Worm (Caenorhabditis elegans) whole organism, young adult: ENCODE measurements around the gene Y105C5B.18.
A peak's percentile ranks its signal among the peaks of the same experiment; 100 is the strongest.

ENCODE experiments used
- B0019.2 ChIP-seq: fragments of 200-800 bp; sonication (Bioruptor generic); conservative IDR thresholded peaks from 2 replicates; pipeline ENCODE4 v1.3.6; 2022; ENCODE audit warnings: missing genetic modification reagents, missing genetic modification characterization, missing compliant biosample characterization
- F23B12.7 ChIP-seq: sonication (generic microtip); optimal IDR thresholded peaks from 2 replicates; lab custom pipeline; 2017; ENCODE audit warnings: missing genetic modification characterization, mild to moderate bottlenecking, missing compliant biosample characterization, antibody characterized with exemption, moderate library complexity; ENCODE audit not compliant: insufficient read depth
- F37B4.10 ChIP-seq: fragments of 200-800 bp; sonication (Bioruptor generic); IDR thresholded peaks from 2 replicates; pipeline ENCODE4 v1.3.6; 2022; ENCODE audit warnings: missing genetic modification characterization, missing compliant biosample characterization
- F52B5.7 ChIP-seq: sonication (generic microtip); optimal IDR thresholded peaks from 2 replicates; lab custom pipeline; 2016; ENCODE audit warnings: mild to moderate bottlenecking, missing genetic modification characterization, missing compliant biosample characterization
- K12H6.12 ChIP-seq: fragments of 200-800 bp; sonication (Bioruptor generic); optimal IDR thresholded peaks from 2 replicates; lab custom pipeline; 2018; ENCODE audit warnings: mild to moderate bottlenecking, missing genetic modification characterization, missing compliant biosample characterization
- Y95B8A.8 ChIP-seq: fragments of 200-800 bp; sonication (Bioruptor generic); IDR thresholded peaks from 2 replicates; pipeline ENCODE4 v1.3.6; 2022; ENCODE audit warnings: missing genetic modification reagents, missing genetic modification characterization, missing compliant biosample characterization
- attf-6 ChIP-seq: fragments of 200-800 bp; sonication (Bioruptor generic); IDR thresholded peaks from 2 replicates; pipeline ENCODE4 v1.3.6; 2022; ENCODE audit warnings: missing genetic modification reagents, missing genetic modification characterization, missing compliant biosample characterization
- ceh-100 ChIP-seq: fragments of 200-800 bp; sonication (Bioruptor generic); IDR thresholded peaks from 2 replicates; pipeline ENCODE4 v1.3.6; 2022; ENCODE audit warnings: missing genetic modification reagents, missing genetic modification characterization, missing compliant biosample characterization
- ceh-27 ChIP-seq: fragments of 200-800 bp; sonication (Bioruptor generic); optimal IDR thresholded peaks from 2 replicates; lab custom pipeline; 2018; ENCODE audit warnings: mild to moderate bottlenecking, missing genetic modification characterization, moderate library complexity, missing compliant biosample characterization
- ceh-40 ChIP-seq: fragments of 200-800 bp; sonication (Bioruptor generic); IDR thresholded peaks from 2 replicates; pipeline ENCODE4 v1.3.6; 2022; ENCODE audit warnings: missing genetic modification characterization, missing compliant biosample characterization
- ceh-91 ChIP-seq: fragments of 200-800 bp; sonication (Bioruptor generic); IDR thresholded peaks from 2 replicates; pipeline ENCODE4 v1.3.6; 2022; ENCODE audit warnings: missing genetic modification reagents, missing genetic modification characterization, missing compliant biosample characterization
- die-1 ChIP-seq: sonication (generic microtip); optimal IDR thresholded peaks from 2 replicates; lab custom pipeline; 2016; ENCODE audit warnings: missing genotype, mild to moderate bottlenecking, missing genetic modification characterization, missing compliant biosample characterization
- dpff-1 ChIP-seq: sonication (generic microtip); optimal IDR thresholded peaks from 2 replicates; lab custom pipeline; 2017; ENCODE audit warnings: mild to moderate bottlenecking, missing genetic modification characterization, missing compliant biosample characterization
- hlh-26 ChIP-seq: fragments of 200-800 bp; sonication (Bioruptor generic); conservative IDR thresholded peaks from 2 replicates; pipeline ENCODE4 v1.3.6; 2022; ENCODE audit warnings: missing genetic modification reagents, missing genetic modification characterization, missing compliant biosample characterization
- hmg-1.2 ChIP-seq: fragments of 200-800 bp; sonication (Bioruptor generic); IDR thresholded peaks from 2 replicates; pipeline ENCODE4 v1.3.6; 2022; ENCODE audit warnings: missing genetic modification reagents, missing genetic modification characterization, missing compliant biosample characterization
- let-607 ChIP-seq, 2 experiments: fragments of 200-800 bp in 1 of 2; sonication (Bioruptor generic) in 1 of 2; sonication (generic microtip) in 1 of 2; optimal IDR thresholded peaks; 2 replicates each; lab custom pipeline; 2016 to 2018; ENCODE audit warnings: mild to moderate bottlenecking in 2 of 2, missing compliant biosample characterization in 2 of 2, missing genetic modification characterization in 2 of 2, moderate library complexity in 2 of 2, missing genotype in 1 of 2
- madf-10 ChIP-seq: sonication (generic microtip); optimal IDR thresholded peaks from 2 replicates; lab custom pipeline; 2016; ENCODE audit warnings: mild to moderate bottlenecking, missing genetic modification characterization, missing compliant biosample characterization
- madf-6 ChIP-seq: fragments of 200-800 bp; sonication (Bioruptor generic); IDR thresholded peaks from 2 replicates; pipeline ENCODE4 v1.3.6; 2022; ENCODE audit warnings: missing genetic modification reagents, missing genetic modification characterization, missing compliant biosample characterization
- mel-28 ChIP-seq: sonication (generic microtip); optimal IDR thresholded peaks from 2 replicates; lab custom pipeline; 2016; ENCODE audit warnings: borderline replicate concordance, mild to moderate bottlenecking, missing genetic modification characterization, missing compliant biosample characterization
- nfyb-1 ChIP-seq: fragments of 200-800 bp; sonication (Bioruptor generic); IDR thresholded peaks from 2 replicates; pipeline ENCODE4 v1.3.6; 2022; ENCODE audit warnings: missing genetic modification reagents, missing genetic modification characterization, missing compliant biosample characterization
- pbrm-1 ChIP-seq: fragments of 200-800 bp; sonication (Bioruptor generic); IDR thresholded peaks from 2 replicates; pipeline ENCODE4 v1.3.6; 2022; ENCODE audit warnings: missing genetic modification reagents, missing genetic modification characterization, missing compliant biosample characterization
- rcor-1 ChIP-seq: fragments of 200-800 bp; sonication (Bioruptor generic); IDR thresholded peaks from 2 replicates; pipeline ENCODE4 v1.3.6; 2022; ENCODE audit warnings: missing genetic modification reagents, missing genetic modification characterization, missing compliant biosample characterization
- sdz-38 ChIP-seq: sonication (generic microtip); optimal IDR thresholded peaks from 2 replicates; lab custom pipeline; 2016; ENCODE audit warnings: missing genotype, missing genetic modification characterization, missing compliant biosample characterization
- sea-2 ChIP-seq: fragments of 200-800 bp; sonication (Bioruptor generic); IDR thresholded peaks from 2 replicates; pipeline ENCODE4 v1.3.6; 2022; ENCODE audit warnings: missing genetic modification characterization, missing compliant biosample characterization
- snpc-1.1 ChIP-seq: sonication (generic microtip); optimal IDR thresholded peaks from 2 replicates; lab custom pipeline; 2017; ENCODE audit warnings: missing genetic modification characterization, mild to moderate bottlenecking, missing compliant biosample characterization, antibody characterized with exemption, moderate library complexity, missing genotype, missing genetic modification reagents; ENCODE audit not compliant: insufficient read depth
- snpc-1.3 ChIP-seq: sonication (generic microtip); optimal IDR thresholded peaks from 2 replicates; lab custom pipeline; 2017; ENCODE audit warnings: missing genetic modification characterization, mild to moderate bottlenecking, missing compliant biosample characterization, antibody characterized with exemption, moderate library complexity, missing genotype, missing genetic modification reagents; ENCODE audit not compliant: insufficient read depth
- snpc-3.4 ChIP-seq: sonication (generic microtip); optimal IDR thresholded peaks from 2 replicates; lab custom pipeline; 2017; ENCODE audit warnings: missing genetic modification characterization, mild to moderate bottlenecking, missing compliant biosample characterization, antibody characterized with exemption, moderate library complexity, missing genotype, missing genetic modification reagents
- snpc-4 ChIP-seq, 5 experiments: fragments of 150-350 bp in 1 of 5; sonication (generic microtip) in 4 of 5; optimal IDR thresholded peaks; 2 replicates each; lab custom pipeline; 2014 to 2018; ENCODE audit warnings: missing genetic modification characterization in 5 of 5, missing biosample characterization in 3 of 5, antibody characterized with exemption in 2 of 5, mild to moderate bottlenecking in 2 of 5, missing compliant biosample characterization in 2 of 5, missing genotype in 2 of 5, moderate library complexity in 2 of 5, missing genetic modification reagents in 1 of 5
- somi-1 ChIP-seq: fragments of 200-800 bp; sonication (Bioruptor generic); optimal IDR thresholded peaks from 2 replicates; lab custom pipeline; 2018; ENCODE audit warnings: mild to moderate bottlenecking, missing genetic modification characterization, missing compliant biosample characterization
- sptf-2 ChIP-seq: fragments of 200-800 bp; sonication (Bioruptor generic); optimal IDR thresholded peaks from 2 replicates; lab custom pipeline; 2018; ENCODE audit warnings: mild to moderate bottlenecking, missing genetic modification characterization, missing compliant biosample characterization
- tbp1 ChIP-seq: fragments of 200-800 bp; sonication (Bioruptor generic); optimal IDR thresholded peaks from 2 replicates; lab custom pipeline; 2018; ENCODE audit warnings: mild to moderate bottlenecking, missing genetic modification characterization, missing compliant biosample characterization
- unc-130 ChIP-seq: sonication (generic microtip); optimal IDR thresholded peaks from 2 replicates; lab custom pipeline; 2016; ENCODE audit warnings: missing genetic modification reagents, missing genetic modification characterization, missing compliant biosample characterization
- unc-62 ChIP-seq: fragments of 150-350 bp; optimal IDR thresholded peaks from 2 replicates; lab custom pipeline; 2014; ENCODE audit warnings: missing biosample characterization, missing genetic modification reagents, missing genetic modification characterization
- zfh-2 ChIP-seq: fragments of 200-800 bp; sonication (Bioruptor generic); conservative IDR thresholded peaks from 2 replicates; pipeline ENCODE4 v1.3.6; 2022; ENCODE audit warnings: missing genetic modification reagents, missing genetic modification characterization, missing compliant biosample characterization
- zim-3 ChIP-seq: sonication (generic microtip); optimal IDR thresholded peaks from 2 replicates; lab custom pipeline; 2017; ENCODE audit warnings: mild to moderate bottlenecking, missing genetic modification characterization, moderate library complexity, missing compliant biosample characterization
- ztf-18 ChIP-seq: sonication (generic microtip); optimal IDR thresholded peaks from 2 replicates; lab custom pipeline; 2016; ENCODE audit warnings: missing genotype, mild to moderate bottlenecking, missing genetic modification characterization, missing compliant biosample characterization
- ztf-22 ChIP-seq: fragments of 200-800 bp; sonication (Bioruptor generic); optimal IDR thresholded peaks from 2 replicates; lab custom pipeline; 2018; ENCODE audit warnings: mild to moderate bottlenecking, missing genetic modification characterization, moderate library complexity, missing compliant biosample characterization

Gene Y105C5B.18

ce11 chrIV:15946507-15946906, 17.9 kb upstream of the Y105C5B.18 start, which contains the start of gene skr-10:
skr-10 (plus strand) TSS chrIV:15946807.
- TF ChIP-seq ceh-100 (GFP tag; lab: Robert Waterston, UW) = no peak
- no peak for TF ChIP-seq madf-10 (tag; lab: Kevin White, UChicago)
- no peak for TF ChIP-seq let-607 (tag; optimal IDR thresholded peaks at IDR 0.05; lab: Kevin White, UChicago)
- TF ChIP-seq ztf-18 = no peak
- no peak for TF ChIP-seq madf-6 (GFP tag; lab: Robert Waterston, UW)
- no peak for TF ChIP-seq nfyb-1 (GFP tag; lab: Robert Waterston, UW)
- no peak for TF ChIP-seq zim-3
- TF ChIP-seq tbp1 (GFP tag; lab: Kevin White, UChicago) = no peak
- no peak for TF ChIP-seq hlh-26
- TF ChIP-seq mel-28 = no peak
- no peak for TF ChIP-seq F37B4.10
- TF ChIP-seq ceh-40 (GFP tag; lab: Robert Waterston, UW) = no peak
- TF ChIP-seq ceh-27 (GFP tag; lab: Kevin White, UChicago) = no peak
- TF ChIP-seq ztf-22 = no peak
- no peak for TF ChIP-seq dpff-1 (tag; lab: Kevin White, UChicago)
- no peak for TF ChIP-seq somi-1 (GFP tag; lab: Kevin White, UChicago)
- no peak for TF ChIP-seq hmg-1.2 (GFP tag; lab: Robert Waterston, UW)
- no peak for TF ChIP-seq unc-130 (GFP tag; lab: Kevin White, UChicago)
- TF ChIP-seq ceh-91 (GFP tag; lab: Robert Waterston, UW) = no peak
- no peak for TF ChIP-seq B0019.2 (GFP tag; lab: Robert Waterston, UW)

DNA sequence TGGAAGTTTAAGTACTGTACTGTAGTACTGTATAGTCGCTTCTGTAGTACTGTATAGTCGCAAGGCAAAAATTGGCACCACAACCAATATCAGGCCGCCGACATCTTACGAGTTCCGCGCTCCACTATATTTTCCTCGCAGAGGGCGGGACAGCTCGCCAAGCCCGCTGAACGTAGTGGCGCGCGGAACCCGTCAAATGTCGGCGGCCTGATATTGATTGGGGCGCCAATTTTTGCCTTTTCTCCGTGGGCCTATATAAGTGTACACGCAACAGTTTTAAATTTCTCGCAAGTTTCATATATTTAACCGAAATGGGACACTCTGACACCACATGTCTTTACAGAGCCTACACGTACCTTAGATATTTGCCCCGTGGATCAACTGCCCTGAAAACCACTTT, 14.4 kb upstream of the Y105C5B.18 start:
- no peak for TF ChIP-seq snpc-1.3 (tag; lab: Kevin White, UChicago)
- peak; percentile 45; the same call in 1 of the 2 replicates for TF ChIP-seq rcor-1 (GFP tag; lab: Robert Waterston, UW)
- TF ChIP-seq K12H6.12 (tag; lab: Kevin White, UChicago) = no peak
- no peak for TF ChIP-seq die-1 (tag; lab: Kevin White, UChicago)
- TF ChIP-seq F52B5.7 (tag; lab: Kevin White, UChicago) = no peak
- peak; percentile 81 for TF ChIP-seq snpc-4 (GFP tag; optimal IDR thresholded peaks at IDR 0.05; lab: Kevin White, UChicago)
- peak; percentile 63 to 97 (median 83) for TF ChIP-seq snpc-4 (tag; optimal IDR thresholded peaks at IDR 0.05; lab: Kevin White, UChicago)
- peak; percentile 45; the same call in 1 of the 2 replicates for TF ChIP-seq zfh-2 (GFP tag; lab: Robert Waterston, UW)
- TF ChIP-seq snpc-3.4 (tag; lab: Kevin White, UChicago) = peak; percentile 21
- TF ChIP-seq sdz-38 = no peak
- no peak for TF ChIP-seq sea-2 (GFP tag; lab: Robert Waterston, UW)
- TF ChIP-seq attf-6 = peak; percentile 91
- TF ChIP-seq ceh-100 (GFP tag; lab: Robert Waterston, UW) = no peak
- TF ChIP-seq unc-62 (GFP tag; lab: Kevin White, UChicago) = no peak
- no peak for TF ChIP-seq unc-130 (GFP tag; lab: Kevin White, UChicago)
- 0 out of 2 replicates have a peak, but pooled peaks have one; percentile 29 for TF ChIP-seq pbrm-1
- TF ChIP-seq F23B12.7 (tag; lab: Kevin White, UChicago) = no peak
- no peak for TF ChIP-seq Y95B8A.8
- TF ChIP-seq madf-6 (GFP tag; lab: Robert Waterston, UW) = peak; percentile 21; the same call in 1 of the 2 replicates
- no peak for TF ChIP-seq sptf-2 (GFP tag; lab: Kevin White, UChicago)
- TF ChIP-seq hmg-1.2 (GFP tag; lab: Robert Waterston, UW) = peak; percentile 19; the same call in 1 of the 2 replicates
- TF ChIP-seq snpc-1.1 = peak; percentile 54
- TF ChIP-seq tbp1 (GFP tag; lab: Kevin White, UChicago) = no peak
